Fruit fly (Drosophila melanogaster) whole organism, adult: ENCODE measurements around the gene LysD.

Source experiments
- CG14711 ChIP-seq: fragments of 200-800 bp; sonication (Bioruptor generic); optimal IDR thresholded peaks from 2 replicates; lab custom pipeline; 2018; ENCODE audit warnings: missing biosample characterization, mild to moderate bottlenecking, missing genetic modification characterization, moderate library complexity
- CG5204 ChIP-seq: fragments of 200-800 bp; sonication (Bioruptor generic); optimal IDR thresholded peaks from 2 replicates; lab custom pipeline; 2016; ENCODE audit warnings: missing biosample characterization, missing genetic modification characterization
- CG7101 ChIP-seq: fragments of 200-800 bp; sonication (Bioruptor generic); optimal IDR thresholded peaks from 2 replicates; lab custom pipeline; 2018; ENCODE audit warnings: missing biosample characterization, mild to moderate bottlenecking, missing genetic modification characterization, moderate library complexity
- Clk ChIP-seq: fragments of 200-800 bp; sonication (Bioruptor generic); optimal IDR thresholded peaks from 2 replicates; lab custom pipeline; 2017; ENCODE audit warnings: missing biosample characterization, missing genetic modification characterization
- Crg-1 ChIP-seq: fragments of 200-800 bp; sonication (Bioruptor generic); optimal IDR thresholded peaks from 2 replicates; lab custom pipeline; 2016; ENCODE audit warnings: missing biosample characterization, missing genetic modification characterization
- Hr96 ChIP-seq: fragments of 200-800 bp; sonication (Bioruptor generic); optimal IDR thresholded peaks from 2 replicates; lab custom pipeline; 2016; ENCODE audit warnings: missing biosample characterization, missing genetic modification characterization
- cic ChIP-seq: fragments of 200-800 bp; sonication (Bioruptor generic); optimal IDR thresholded peaks from 2 replicates; lab custom pipeline; 2017; ENCODE audit warnings: missing biosample characterization, mild to moderate bottlenecking, missing genetic modification characterization, moderate library complexity
- kay ChIP-seq: fragments of 200-800 bp; sonication (Bioruptor generic); peaks from one replicate; lab custom pipeline; 2016; ENCODE audit warnings: missing biosample characterization, missing genetic modification characterization, borderline replicate concordance

DNA sequence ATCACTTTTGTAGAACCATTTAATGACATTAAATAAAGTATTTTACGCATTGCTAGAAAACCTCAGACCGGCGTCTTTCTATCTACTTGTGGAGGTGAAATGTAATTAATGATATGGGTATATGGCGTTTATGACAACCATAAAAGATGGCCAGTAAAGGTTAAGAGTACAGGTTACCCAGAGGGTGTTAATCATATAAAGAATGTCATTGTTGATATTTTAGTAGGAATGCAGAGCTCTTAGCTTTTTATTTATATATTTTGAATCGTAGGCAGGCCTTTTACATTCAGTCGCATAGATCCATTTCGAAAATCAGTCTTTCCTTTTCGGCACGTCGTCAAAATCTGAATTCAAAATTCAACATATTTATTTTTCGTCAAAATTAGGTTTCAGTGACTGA lies 39.4 kb upstream of the LysD start, which contains the start of gene Bfc:
- TF ChIP-seq Crg-1 (GFP tag; lab: Kevin White, UChicago): no peak
- no peak for TF ChIP-seq kay
- no peak for TF ChIP-seq Clk
- TF ChIP-seq CG14711: no peak
- no peak for TF ChIP-seq cic (GFP tag; lab: Kevin White, UChicago)
- TF ChIP-seq CG7101 (tag; lab: Kevin White, UChicago): no peak
- no peak for TF ChIP-seq CG5204 (GFP tag; lab: Kevin White, UChicago)
- no peak for TF ChIP-seq Hr96 (GFP tag; lab: Kevin White, UChicago)
